Worm (Caenorhabditis elegans) whole organism, mixed stage, embryonic: Measurements from ENCODE around the gene D1086.1.
"Not testable (repeated sequence)": the region's sequence is repeated elsewhere in the genome, so short reads cannot be mapped to it uniquely, and the experiment has no call there.

Experiments used
- M03D4.4 ChIP-seq: sonication (generic microtip); optimal IDR thresholded peaks from 2 replicates; lab custom pipeline; 2017; ENCODE audit warnings: mild to moderate bottlenecking, missing genetic modification characterization, missing compliant biosample characterization
- bed-3 ChIP-seq: fragments of 200-800 bp; sonication (Bioruptor generic); optimal IDR thresholded peaks from 3 replicates; lab custom pipeline; 2018; ENCODE audit warnings: mild to moderate bottlenecking, missing genetic modification characterization, moderate library complexity, missing compliant biosample characterization
- blmp-1 ChIP-seq: fragments of 150-350 bp; optimal IDR thresholded peaks from 2 replicates; lab custom pipeline; 2014; ENCODE audit warnings: missing biosample characterization, missing genetic modification characterization
- ceh-43 ChIP-seq: fragments of 200-800 bp; sonication (Bioruptor generic); optimal IDR thresholded peaks from 2 replicates; lab custom pipeline; 2018; ENCODE audit warnings: mild to moderate bottlenecking, missing genetic modification characterization, moderate library complexity, missing compliant biosample characterization
- ceh-83 ChIP-seq: fragments of 200-800 bp; sonication (Bioruptor generic); optimal IDR thresholded peaks from 2 replicates; lab custom pipeline; 2018; ENCODE audit warnings: mild to moderate bottlenecking, missing genetic modification characterization, missing compliant biosample characterization
- ces-1 ChIP-seq: fragments of 150-350 bp; optimal IDR thresholded peaks from 2 replicates; lab custom pipeline; 2014; ENCODE audit warnings: missing biosample characterization, missing genetic modification reagents, missing genetic modification characterization
- cnd-1 ChIP-seq: fragments of 200-800 bp; sonication (Bioruptor generic); optimal IDR thresholded peaks from 2 replicates; lab custom pipeline; 2018; ENCODE audit warnings: mild to moderate bottlenecking, missing genetic modification characterization, missing compliant biosample characterization
- drap-1 ChIP-seq: fragments of 200-800 bp; sonication (Bioruptor generic); optimal IDR thresholded peaks from 3 replicates; lab custom pipeline; 2018; ENCODE audit warnings: mild to moderate bottlenecking, missing genetic modification characterization, missing compliant biosample characterization
- elt-1 ChIP-seq: sonication (generic microtip); optimal IDR thresholded peaks from 2 replicates; lab custom pipeline; 2017; ENCODE audit warnings: missing genetic modification characterization, mild to moderate bottlenecking, missing compliant biosample characterization, antibody characterized with exemption, moderate library complexity, borderline replicate concordance; ENCODE audit not compliant: insufficient read depth
- elt-3 ChIP-seq: fragments of 150-350 bp; optimal IDR thresholded peaks from 2 replicates; lab custom pipeline; 2014; ENCODE audit warnings: missing biosample characterization, missing genetic modification characterization
- flh-1 ChIP-seq: fragments of 200-800 bp; sonication (Bioruptor generic); optimal IDR thresholded peaks from 2 replicates; lab custom pipeline; 2018; ENCODE audit warnings: mild to moderate bottlenecking, missing genetic modification characterization, moderate library complexity, missing compliant biosample characterization
- ham-2 ChIP-seq: fragments of 200-800 bp; sonication (Bioruptor generic); optimal IDR thresholded peaks from 2 replicates; lab custom pipeline; 2018; ENCODE audit warnings: mild to moderate bottlenecking, missing genetic modification characterization, missing compliant biosample characterization
- hlh-1 ChIP-seq: fragments of 150-350 bp; optimal IDR thresholded peaks from 2 replicates; lab custom pipeline; 2014; ENCODE audit warnings: missing biosample characterization, missing genetic modification reagents, missing genetic modification characterization
- lin-13 ChIP-seq: fragments of 150-350 bp; optimal IDR thresholded peaks from 2 replicates; lab custom pipeline; 2014; ENCODE audit warnings: missing biosample characterization, missing genetic modification characterization
- lin-32 ChIP-seq: fragments of 200-800 bp; sonication (Bioruptor generic); optimal IDR thresholded peaks from 2 replicates; lab custom pipeline; 2018; ENCODE audit warnings: mild to moderate bottlenecking, missing genetic modification characterization, missing compliant biosample characterization
- lsy-2 ChIP-seq: fragments of 150-350 bp; optimal IDR thresholded peaks from 2 replicates; lab custom pipeline; 2014; ENCODE audit warnings: missing biosample characterization, missing genetic modification characterization
- mab-5 ChIP-seq: fragments of 150-350 bp; optimal IDR thresholded peaks from 2 replicates; lab custom pipeline; 2014; ENCODE audit warnings: missing biosample characterization, missing genetic modification characterization
- mep-1 ChIP-seq: fragments of 150-350 bp; optimal IDR thresholded peaks from 2 replicates; lab custom pipeline; 2017; ENCODE audit warnings: missing biosample characterization, missing genetic modification reagents, missing genetic modification characterization, inconsistent platforms
- mls-2 ChIP-seq: sonication (generic microtip); optimal IDR thresholded peaks from 2 replicates; lab custom pipeline; 2016; ENCODE audit warnings: mild to moderate bottlenecking, missing genetic modification characterization, moderate library complexity, missing compliant biosample characterization
- nhr-12 ChIP-seq: fragments of 150-350 bp; optimal IDR thresholded peaks from 2 replicates; lab custom pipeline; 2014; ENCODE audit warnings: missing biosample characterization, missing genetic modification characterization
- nhr-2 ChIP-seq: fragments of 150-350 bp; optimal IDR thresholded peaks from 2 replicates; lab custom pipeline; 2014; ENCODE audit warnings: missing biosample characterization, missing genetic modification characterization
- nhr-237 ChIP-seq: fragments of 150-350 bp; optimal IDR thresholded peaks from 2 replicates; lab custom pipeline; 2014; ENCODE audit warnings: missing biosample characterization, missing genetic modification characterization
- pha-4 ChIP-seq: fragments of 150-350 bp; optimal IDR thresholded peaks from 2 replicates; lab custom pipeline; 2018; ENCODE audit warnings: missing biosample characterization, missing genetic modification reagents, missing genetic modification characterization
- sem-2 ChIP-seq: fragments of 200-800 bp; sonication (Bioruptor generic); optimal IDR thresholded peaks from 2 replicates; lab custom pipeline; 2018; ENCODE audit warnings: mild to moderate bottlenecking, missing genetic modification characterization, missing compliant biosample characterization
- snpc-4 ChIP-seq: fragments of 150-350 bp; optimal IDR thresholded peaks from 2 replicates; lab custom pipeline; 2014; ENCODE audit warnings: missing biosample characterization, missing genetic modification characterization
- sptf-1 ChIP-seq: sonication (generic microtip); optimal IDR thresholded peaks from 2 replicates; lab custom pipeline; 2017; ENCODE audit warnings: mild to moderate bottlenecking, missing genetic modification characterization, moderate library complexity, missing compliant biosample characterization
- tbx-8 ChIP-seq: fragments of 200-800 bp; sonication (Bioruptor generic); optimal IDR thresholded peaks from 2 replicates; lab custom pipeline; 2018; ENCODE audit warnings: mild to moderate bottlenecking, missing genetic modification characterization, moderate library complexity, missing compliant biosample characterization
- unc-120 ChIP-seq: sonication (generic microtip); optimal IDR thresholded peaks from 2 replicates; lab custom pipeline; 2017; ENCODE audit warnings: missing genetic modification characterization, missing compliant biosample characterization; ENCODE audit not compliant: poor library complexity, severe bottlenecking
- unc-39 ChIP-seq: fragments of 150-350 bp; optimal IDR thresholded peaks from 2 replicates; lab custom pipeline; 2014; ENCODE audit warnings: missing biosample characterization, missing genetic modification characterization
- unc-62 ChIP-seq: fragments of 150-350 bp; optimal IDR thresholded peaks from 2 replicates; lab custom pipeline; 2014; ENCODE audit warnings: missing biosample characterization, missing genetic modification reagents, missing genetic modification characterization
- zip-8 ChIP-seq: fragments of 150-350 bp; optimal IDR thresholded peaks from 2 replicates; lab custom pipeline; 2014; ENCODE audit warnings: missing biosample characterization, missing genetic modification characterization
- ztf-11 ChIP-seq: fragments of 150-350 bp; optimal IDR thresholded peaks from 2 replicates; lab custom pipeline; 2014; ENCODE audit warnings: missing biosample characterization, missing genetic modification characterization

Gene D1086.1

DNA sequence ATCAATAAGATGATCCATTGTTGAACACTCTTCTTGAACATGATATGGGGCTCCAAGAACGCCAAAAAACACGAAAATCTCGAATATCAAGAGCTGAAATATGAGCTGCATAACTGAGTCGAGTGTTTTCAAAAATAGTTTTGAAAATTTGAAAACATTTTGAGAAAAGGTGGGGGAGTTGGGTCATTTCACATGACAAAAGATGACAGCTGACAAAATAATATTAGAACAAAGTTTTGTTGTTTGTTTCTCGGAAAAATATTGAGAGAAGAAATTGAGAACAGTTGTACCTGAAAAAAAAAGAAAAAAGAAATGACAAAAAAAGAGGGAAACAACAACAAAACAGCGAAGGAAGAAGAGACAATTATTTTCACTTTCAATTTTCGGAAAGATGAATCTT lies at the start of gene D1086.1, which contains the start of gene D1086.2:
D1086.1 (plus strand) TSS at position 340 of the 400 bp plus-strand sequence.
D1086.2 (minus strand) TSS at position 150 of the 400 bp plus-strand sequence.
- TF ChIP-seq bed-3 (GFP tag; lab: Kevin White, UChicago): no peak
- no peak for TF ChIP-seq mab-5 (tag; lab: Kevin White, UChicago)
- no peak for TF ChIP-seq elt-1 (tag; lab: Kevin White, UChicago)
- TF ChIP-seq nhr-12 (tag; lab: Kevin White, UChicago): no peak
- TF ChIP-seq sptf-1: no peak
- no peak for TF ChIP-seq lin-13 (tag; lab: Kevin White, UChicago)
- TF ChIP-seq mep-1: no peak
- TF ChIP-seq ceh-83 (GFP tag; lab: Kevin White, UChicago): no peak

DNA sequence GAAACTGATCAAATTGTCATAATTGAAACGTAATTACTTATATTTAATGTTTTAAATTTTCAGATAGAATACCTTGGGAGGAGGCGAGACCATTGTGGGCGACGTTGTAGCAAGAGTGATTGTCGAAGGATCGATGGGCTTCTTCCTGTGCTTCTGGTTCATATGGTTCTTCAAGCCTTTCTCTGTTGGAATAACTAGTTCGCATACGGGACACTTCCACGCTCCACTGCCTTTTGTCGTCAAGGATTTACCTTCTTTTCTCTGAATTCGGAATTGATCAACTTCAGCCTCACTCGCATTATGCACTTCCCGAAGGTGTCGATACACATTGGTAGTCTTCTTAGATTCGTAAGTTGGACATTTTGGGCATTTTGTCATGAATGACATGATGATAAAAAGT lies 49.4 kb upstream of the D1086.1 start, which contains the start of gene F58D12.1:
F58D12.1 (plus strand) TSS at position 301 of the 400 bp plus-strand sequence.
- TF ChIP-seq hlh-1; drap-1 (GFP tag; lab: Kevin White, UChicago); lin-32 (GFP tag; lab: Kevin White, UChicago): not testable (repeated sequence)

DNA sequence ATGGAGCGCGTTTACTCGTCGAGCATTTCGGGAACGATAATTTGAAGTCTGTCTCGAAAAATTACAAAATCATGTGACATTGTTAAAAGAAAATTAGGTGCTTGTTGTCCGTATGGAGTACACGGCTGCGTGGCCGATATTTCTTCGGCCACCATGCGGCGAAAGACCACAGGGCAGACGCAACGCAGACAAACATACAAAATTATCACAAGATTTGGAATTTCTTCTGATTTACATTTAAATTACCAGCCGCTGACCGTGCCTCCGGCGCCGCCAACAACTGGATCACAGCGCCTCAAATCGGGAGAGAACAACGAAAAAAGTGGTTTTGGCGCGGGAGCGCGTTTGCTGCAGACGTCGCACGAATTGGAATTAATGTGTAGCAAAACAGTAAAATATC lies 43.6 kb upstream of the D1086.1 start:
- TF ChIP-seq nhr-237 (tag; lab: Kevin White, UChicago): peak; percentile 38
- peak; percentile 26 for TF ChIP-seq lsy-2 (tag; lab: Kevin White, UChicago)
- TF ChIP-seq sptf-1: peak; percentile 49
- TF ChIP-seq ces-1 (GFP tag; lab: Kevin White, UChicago): peak; percentile 65
- peak; percentile 25 for TF ChIP-seq cnd-1 (tag; lab: Kevin White, UChicago)
- TF ChIP-seq unc-120 (tag; lab: Kevin White, UChicago): peak; percentile 11
- TF ChIP-seq lin-13 (tag; lab: Kevin White, UChicago): peak; percentile 34
- TF ChIP-seq pha-4 (tag; lab: Kevin White, UChicago): peak; percentile 51

DNA sequence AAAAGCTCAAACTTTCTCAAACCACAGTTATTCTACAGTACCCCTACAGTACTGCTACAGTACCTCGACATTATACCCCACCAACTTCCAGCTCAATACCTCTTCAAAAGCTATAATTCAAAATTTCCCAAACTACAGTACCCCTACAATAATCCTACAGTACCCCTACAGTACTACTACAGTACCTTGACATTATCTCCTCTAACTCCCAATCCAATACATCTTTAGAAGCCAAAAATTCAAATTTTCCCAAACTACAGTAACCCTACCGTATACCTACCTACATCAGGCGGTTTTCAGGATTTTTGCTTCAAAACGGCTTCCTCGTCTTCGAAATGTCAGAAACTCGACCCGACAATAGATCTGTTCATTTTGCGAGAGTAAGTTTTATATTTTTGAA lies 41.1 kb upstream of the D1086.1 start, which contains the start of gene F58D12.3:
F58D12.3 (plus strand) TSS at position 301 of the 400 bp plus-strand sequence.
- TF ChIP-seq sptf-1 (no peak), nhr-12 (tag; lab: Kevin White, UChicago) (no peak), unc-62 (no peak), ztf-11 (tag; lab: Kevin White, UChicago) (no peak), lsy-2 (tag; lab: Kevin White, UChicago) (no peak), sem-2 (no peak), lin-32 (GFP tag; lab: Kevin White, UChicago) (no peak), lin-13 (tag; lab: Kevin White, UChicago) (no peak), snpc-4 (no peak), blmp-1 (tag; lab: Kevin White, UChicago) (no peak), bed-3 (GFP tag; lab: Kevin White, UChicago) (no peak), drap-1 (GFP tag; lab: Kevin White, UChicago) (no peak), flh-1 (GFP tag; lab: Kevin White, UChicago) (no peak), nhr-237 (tag; lab: Kevin White, UChicago) (no peak), ham-2 (GFP tag; lab: Kevin White, UChicago) (no peak), elt-3 (no peak), mls-2 (no peak), ceh-43 (GFP tag; lab: Kevin White, UChicago) (no peak)

DNA sequence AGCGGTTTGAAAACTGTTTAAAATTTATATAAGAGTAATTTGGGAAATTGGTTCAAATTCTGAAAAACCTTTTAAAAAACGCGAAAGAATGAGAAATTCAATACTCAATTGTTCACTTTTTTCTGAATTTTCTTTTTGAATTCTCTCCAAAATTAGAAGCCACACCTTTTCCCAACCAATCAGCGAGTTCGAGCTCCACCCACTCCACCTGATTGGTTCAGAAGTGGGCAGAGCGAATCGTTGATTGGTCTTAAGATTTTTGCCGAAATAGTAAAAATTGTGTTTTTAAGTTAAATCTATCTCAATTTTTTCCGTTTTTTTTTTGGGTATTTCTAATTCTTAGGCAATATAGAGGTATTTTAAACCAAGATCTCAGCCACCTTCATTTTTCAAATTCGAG lies 34.7 kb upstream of the D1086.1 start:
- TF ChIP-seq mep-1: no peak
- no peak for TF ChIP-seq ces-1 (GFP tag; lab: Kevin White, UChicago)
- no peak for TF ChIP-seq flh-1 (GFP tag; lab: Kevin White, UChicago)
- no peak for TF ChIP-seq tbx-8 (GFP tag; lab: Kevin White, UChicago)
- no peak for TF ChIP-seq zip-8 (tag; lab: Kevin White, UChicago)
- TF ChIP-seq mls-2: no peak
- no peak for TF ChIP-seq lin-13 (tag; lab: Kevin White, UChicago)
- no peak for TF ChIP-seq unc-62
- TF ChIP-seq, all 35 proteins: peak for 0

DNA sequence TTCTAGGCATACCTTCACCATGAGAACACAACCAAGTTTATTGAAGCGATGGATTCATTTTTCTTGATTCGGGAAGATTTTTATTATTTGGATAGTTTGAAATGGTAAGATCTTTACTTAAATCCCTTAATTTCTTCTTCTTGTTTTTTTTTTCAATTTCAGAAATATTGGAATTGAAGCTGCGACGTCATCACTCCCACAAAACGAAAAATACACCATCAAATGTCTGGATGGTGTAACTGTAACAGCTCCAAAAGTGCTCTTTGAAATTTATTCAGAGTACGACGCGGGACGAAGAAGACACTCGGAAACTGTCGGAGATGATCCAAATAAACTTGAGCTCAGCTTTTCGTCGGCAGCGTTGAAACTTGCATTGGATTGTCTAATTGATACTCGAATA lies 34.2 kb upstream of the D1086.1 start, which contains the start of gene D1086.21:
D1086.21 (plus strand) TSS at position 301 of the 400 bp plus-strand sequence.
- TF ChIP-seq ham-2 (GFP tag; lab: Kevin White, UChicago): no peak
- no peak for TF ChIP-seq M03D4.4
- TF ChIP-seq sem-2: no peak
- no peak for TF ChIP-seq blmp-1 (tag; lab: Kevin White, UChicago)
- TF ChIP-seq sptf-1: no peak
- no peak for TF ChIP-seq mab-5 (tag; lab: Kevin White, UChicago)
- TF ChIP-seq elt-1 (tag; lab: Kevin White, UChicago): no peak
- TF ChIP-seq nhr-2 (tag; lab: Kevin White, UChicago): no peak
- no peak for TF ChIP-seq unc-39 (tag; lab: Kevin White, UChicago)
